Worm (Caenorhabditis elegans) whole organism, late embryonic: ENCODE data around the gene F39E9.6.

ENCODE experiments used
- ama-1 ChIP-seq: fragments of 150-350 bp; optimal IDR thresholded peaks from 2 replicates; lab custom pipeline; 2014
- ceh-22 ChIP-seq: sonication (generic microtip); optimal IDR thresholded peaks from 2 replicates; lab custom pipeline; 2017; ENCODE audit warnings: missing biosample characterization, missing genetic modification characterization
- ets-4 ChIP-seq: sonication (generic microtip); optimal IDR thresholded peaks from 2 replicates; lab custom pipeline; 2016; ENCODE audit warnings: missing genetic modification characterization, missing compliant biosample characterization
- fkh-10 ChIP-seq: fragments of 150-350 bp; optimal IDR thresholded peaks from 2 replicates; lab custom pipeline; 2014; ENCODE audit warnings: missing biosample characterization, missing genetic modification reagents, missing genetic modification characterization
- gmeb-2 ChIP-seq: sonication (generic microtip); optimal IDR thresholded peaks from 2 replicates; lab custom pipeline; 2016; ENCODE audit warnings: missing genetic modification characterization, inconsistent platforms, missing compliant biosample characterization
- pag-3 ChIP-seq: sonication (generic microtip); optimal IDR thresholded peaks from 2 replicates; lab custom pipeline; 2016; ENCODE audit warnings: missing compliant biosample characterization, missing genetic modification characterization, borderline replicate concordance
- pros-1 ChIP-seq: fragments of 150-350 bp; optimal IDR thresholded peaks from 2 replicates; lab custom pipeline; 2014; ENCODE audit warnings: missing biosample characterization, missing genetic modification reagents, missing genetic modification characterization
- rnt-1 ChIP-seq: sonication (generic microtip); optimal IDR thresholded peaks from 2 replicates; lab custom pipeline; 2016; ENCODE audit warnings: missing genetic modification characterization, missing compliant biosample characterization

ce11 chrII:3267365-3267764 is 46.0 kb downstream of the F39E9.6 start, which contains the start of gene F02E11.7:
- TF ChIP-seq fkh-10: no peak
- no peak for TF ChIP-seq pros-1
- no peak for TF ChIP-seq ets-4 (tag; lab: Kevin White, UChicago)
- TF ChIP-seq rnt-1 (tag; lab: Kevin White, UChicago): no peak
- no peak for TF ChIP-seq ama-1 (lab: Kevin White, UChicago)
- no peak for TF ChIP-seq pag-3 (tag; lab: Kevin White, UChicago)
- no peak for TF ChIP-seq ceh-22 (tag; lab: Kevin White, UChicago)
- no peak for TF ChIP-seq gmeb-2
